Worm (Caenorhabditis elegans): ENCODE measurements around the gene Y45F10A.7.

ce11 chrIV:13450740-13451139, 41.6 kb upstream of the Y45F10A.7 start:
- TF ChIP-seq pha-4 (tag; optimal IDR thresholded peaks at IDR 0.05) (no peak), unc-62 (GFP tag; optimal IDR thresholded peaks at IDR 0.05) (no peak), ceh-82 (tag; optimal IDR thresholded peaks at IDR 0.05) (no peak), nhr-77 (tag; optimal IDR thresholded peaks at IDR 0.05) (no peak), egl-5 (tag; optimal IDR thresholded peaks at IDR 0.05) (no peak)

Data from whole organism, L3 larva.